Worm (Caenorhabditis elegans): ENCODE results near the gene nhr-158.

nhr-158 gene

ce11 chrV:3919289-3919688 is 45.3 kb upstream of the nhr-158 start, which contains the start of gene srx-66:
Gene srx-66 (plus strand): TSS chrV:3919589.
- no peak for TF ChIP-seq mdl-1 (tag; optimal IDR thresholded peaks at IDR 0.05)
- no peak for TF ChIP-seq lin-11 (tag; optimal IDR thresholded peaks at IDR 0.05)
- TF ChIP-seq fos-1 (tag; optimal IDR thresholded peaks at IDR 0.05), result no peak
- no peak for TF ChIP-seq unc-55 (GFP tag; optimal IDR thresholded peaks at IDR 0.05)
- no peak for TF ChIP-seq lsy-2 (tag; optimal IDR thresholded peaks at IDR 0.05)
- TF ChIP-seq nhr-10 (tag; optimal IDR thresholded peaks at IDR 0.05), result no peak
- TF ChIP-seq ztf-1 (GFP tag; conservative IDR thresholded peaks at IDR 0.05), result no peak
- no peak for TF ChIP-seq crh-2 (tag; optimal IDR thresholded peaks at IDR 0.05)
- TF ChIP-seq ztf-4 (tag; optimal IDR thresholded peaks at IDR 0.05), result no peak

ce11 chrV:3916480-3916879 is 42.5 kb upstream of the nhr-158 start, which contains the start of gene srx-67:
Gene srx-67 (plus strand): TSS chrV:3916780.
- TF ChIP-seq zag-1 (tag; optimal IDR thresholded peaks at IDR 0.05) (no peak), nhr-11 (tag; optimal IDR thresholded peaks at IDR 0.05) (no peak), fos-1 (tag; optimal IDR thresholded peaks at IDR 0.05) (no peak), lin-11 (tag; optimal IDR thresholded peaks at IDR 0.05) (no peak), sma-9 (GFP tag; optimal IDR thresholded peaks at IDR 0.05) (no peak), sma-9 (tag; optimal IDR thresholded peaks at IDR 0.05) (no peak), alr-1 (tag; optimal IDR thresholded peaks at IDR 0.05) (no peak), nhr-23 (tag; optimal IDR thresholded peaks at IDR 0.05) (no peak), aly-2 (tag; optimal IDR thresholded peaks at IDR 0.05) (no peak), nhr-129 (tag; optimal IDR thresholded peaks at IDR 0.05) (no peak), crh-2 (tag; optimal IDR thresholded peaks at IDR 0.05) (no peak), sem-4 (tag; optimal IDR thresholded peaks at IDR 0.05) (no peak), ceh-82 (tag; optimal IDR thresholded peaks at IDR 0.05) (no peak), unc-62 (GFP tag; optimal IDR thresholded peaks at IDR 0.05) (no peak), dmd-4 (tag; optimal IDR thresholded peaks at IDR 0.05) (no peak), peb-1 (tag; optimal IDR thresholded peaks at IDR 0.05) (no peak), nhr-237 (tag; optimal IDR thresholded peaks at IDR 0.05) (no peak), ceh-16 (tag; optimal IDR thresholded peaks at IDR 0.05) (no peak), sma-3 (GFP tag; optimal IDR thresholded peaks at IDR 0.05) (no peak)

ce11 chrV:3913131-3913530 is 39.2 kb upstream of the nhr-158 start:
- TF ChIP-seq egl-27 (tag; optimal IDR thresholded peaks at IDR 0.05) (no peak), skn-1 (tag; optimal IDR thresholded peaks at IDR 0.05) (no peak), unc-39 (tag; optimal IDR thresholded peaks at IDR 0.05) (no peak), nhr-12 (tag; optimal IDR thresholded peaks at IDR 0.05) (no peak), alr-1 (tag; optimal IDR thresholded peaks at IDR 0.05) (no peak), crh-2 (tag; optimal IDR thresholded peaks at IDR 0.05) (no peak), nhr-237 (tag; optimal IDR thresholded peaks at IDR 0.05) (no peak), nhr-6 (tag; optimal IDR thresholded peaks at IDR 0.05) (no peak), nhr-23 (tag; optimal IDR thresholded peaks at IDR 0.05) (no peak), zag-1 (tag; optimal IDR thresholded peaks at IDR 0.05) (no peak), lin-11 (tag; optimal IDR thresholded peaks at IDR 0.05) (no peak), nhr-77 (tag; optimal IDR thresholded peaks at IDR 0.05) (no peak)

ce11 chrV:3912472-3912871 is 38.5 kb upstream of the nhr-158 start, which contains the start of gene srx-68:
Gene srx-68 (plus strand): TSS chrV:3912772.
- TF ChIP-seq sma-3 (GFP tag; optimal IDR thresholded peaks at IDR 0.05), result no peak
- no peak for TF ChIP-seq blmp-1 (tag; optimal IDR thresholded peaks at IDR 0.05; ENCODE audit: insufficient read depth)
- no peak for TF ChIP-seq lin-39 (tag; optimal IDR thresholded peaks at IDR 0.05)
- TF ChIP-seq alr-1 (tag; optimal IDR thresholded peaks at IDR 0.05), result no peak
- no peak for TF ChIP-seq snpc-4 (tag; optimal IDR thresholded peaks at IDR 0.05)
- no peak for TF ChIP-seq unc-62 (GFP tag; optimal IDR thresholded peaks at IDR 0.05)
- TF ChIP-seq nhr-23 (tag; optimal IDR thresholded peaks at IDR 0.05), result no peak

- TF ChIP-seq skn-1 (tag; optimal IDR thresholded peaks at IDR 0.05) (no peak), C34F6.9 (tag; optimal IDR thresholded peaks at IDR 0.05) (no peak), blmp-1 (tag; optimal IDR thresholded peaks at IDR 0.05; ENCODE audit: insufficient read depth) (peak; percentile 9), nhr-11 (tag; optimal IDR thresholded peaks at IDR 0.05) (no peak), gmeb-1 (tag; optimal IDR thresholded peaks at IDR 0.05) (peak; percentile 2), nhr-129 (tag; optimal IDR thresholded peaks at IDR 0.05) (peak; percentile 6)
These were observed 31.9 kb upstream of the nhr-158 start, which contains the start of gene nhr-156 for ce11 chrV:3905841-3906240. Gene nhr-156 (plus strand): TSS chrV:3906106.

Data from whole organism, L2 larva.